Worm (Caenorhabditis elegans): ENCODE measurements around the gene T05C12.9.

ce11 chrII:8225914-8226313 lies 32.9 kb upstream of the T05C12.9 start:
- TF ChIP-seq him-1 (tag; optimal IDR thresholded peaks at IDR 0.05) (no peak), W03F9.2 (tag; optimal IDR thresholded peaks at IDR 0.05) (no peak)
